Worm (Caenorhabditis elegans): Measurements from ENCODE around the gene F40F8.12.

- TF ChIP-seq unc-62 (GFP tag; optimal IDR thresholded peaks at IDR 0.05) = no peak
- TF ChIP-seq hsf-1 (GFP tag; IDR thresholded peaks at IDR 0.05) = no peak
- TF ChIP-seq K12H6.12 (tag; optimal IDR thresholded peaks at IDR 0.05) = no peak
- no peak for TF ChIP-seq fkh-3 (tag; optimal IDR thresholded peaks at IDR 0.05)
- TF ChIP-seq ceh-40 (GFP tag; IDR thresholded peaks at IDR 0.05) = no peak
- TF ChIP-seq mxl-1 (tag; optimal IDR thresholded peaks at IDR 0.05) = no peak
- no peak for TF ChIP-seq dpl-1 (GFP tag; optimal IDR thresholded peaks at IDR 0.05)
- no peak for TF ChIP-seq B0336.3 (GFP tag; IDR thresholded peaks at IDR 0.05)
- no peak for TF ChIP-seq snpc-3.4 (tag; optimal IDR thresholded peaks at IDR 0.05)
- no peak for TF ChIP-seq snpc-4 (GFP tag; optimal IDR thresholded peaks at IDR 0.05)
- no peak for TF ChIP-seq snpc-4 (tag; optimal IDR thresholded peaks at IDR 0.05)
Observed at ce11 chrII:11107828-11108227, 21.8 kb upstream of the F40F8.12 start, which contains the start of gene apc-17.
